Worm (Caenorhabditis elegans) whole organism, early embryonic: ENCODE results near the gene djr-1.1.

Experiments used
- B0310.2 ChIP-seq: sonication (generic microtip); optimal IDR thresholded peaks from 2 replicates; lab custom pipeline; 2016; ENCODE audit warnings: mild to moderate bottlenecking, missing genetic modification characterization, missing compliant biosample characterization
- ceh-36 ChIP-seq: sonication (generic microtip); optimal IDR thresholded peaks from 2 replicates; lab custom pipeline; 2016; ENCODE audit warnings: missing genetic modification characterization, inconsistent platforms, missing compliant biosample characterization
- flt-1 ChIP-seq: fragments of 200-800 bp; sonication (Bioruptor generic); IDR thresholded peaks from 2 replicates; pipeline ENCODE4 v1.3.6; 2022; ENCODE audit warnings: missing genetic modification characterization, missing compliant biosample characterization
- tbx-11 ChIP-seq: fragments of 200-800 bp; sonication (Bioruptor generic); IDR thresholded peaks from 2 replicates; pipeline ENCODE4 v1.3.6; 2022; ENCODE audit warnings: missing genetic modification characterization, missing compliant biosample characterization

- no peak for TF ChIP-seq tbx-11 (GFP tag; lab: Robert Waterston, UW)
- no peak for TF ChIP-seq ceh-36 (tag; lab: Kevin White, UChicago)
- no peak for TF ChIP-seq B0310.2 (tag; lab: Kevin White, UChicago)
- no peak for TF ChIP-seq flt-1 (GFP tag; lab: Robert Waterston, UW)
Observed at ce11 chrII:341282-341681, 50.9 kb downstream of the djr-1.1 start.
